Worm (Caenorhabditis elegans) whole organism, midembryonic: ENCODE measurements around the gene far-5.

ENCODE experiments used
- cog-1 ChIP-seq: sonication (generic microtip); optimal IDR thresholded peaks from 2 replicates; lab custom pipeline; 2016; ENCODE audit warnings: missing genetic modification characterization, missing compliant biosample characterization
- flt-1 ChIP-seq: fragments of 200-800 bp; sonication (Bioruptor generic); IDR thresholded peaks from 2 replicates; pipeline ENCODE4 v1.3.6; 2022; ENCODE audit warnings: missing genetic modification characterization, missing compliant biosample characterization
- med-1 ChIP-seq: sonication (generic microtip); optimal IDR thresholded peaks from 2 replicates; lab custom pipeline; 2017; ENCODE audit warnings: missing genetic modification characterization, mild to moderate bottlenecking, missing compliant biosample characterization, antibody characterized with exemption, missing genetic modification reagents; ENCODE audit not compliant: insufficient read depth
- ref-1 ChIP-seq: fragments of 200-800 bp; sonication (Bioruptor generic); conservative IDR thresholded peaks from 2 replicates; pipeline ENCODE4 v1.3.6; 2022; ENCODE audit warnings: missing genetic modification reagents, missing genetic modification characterization, missing compliant biosample characterization

DNA sequence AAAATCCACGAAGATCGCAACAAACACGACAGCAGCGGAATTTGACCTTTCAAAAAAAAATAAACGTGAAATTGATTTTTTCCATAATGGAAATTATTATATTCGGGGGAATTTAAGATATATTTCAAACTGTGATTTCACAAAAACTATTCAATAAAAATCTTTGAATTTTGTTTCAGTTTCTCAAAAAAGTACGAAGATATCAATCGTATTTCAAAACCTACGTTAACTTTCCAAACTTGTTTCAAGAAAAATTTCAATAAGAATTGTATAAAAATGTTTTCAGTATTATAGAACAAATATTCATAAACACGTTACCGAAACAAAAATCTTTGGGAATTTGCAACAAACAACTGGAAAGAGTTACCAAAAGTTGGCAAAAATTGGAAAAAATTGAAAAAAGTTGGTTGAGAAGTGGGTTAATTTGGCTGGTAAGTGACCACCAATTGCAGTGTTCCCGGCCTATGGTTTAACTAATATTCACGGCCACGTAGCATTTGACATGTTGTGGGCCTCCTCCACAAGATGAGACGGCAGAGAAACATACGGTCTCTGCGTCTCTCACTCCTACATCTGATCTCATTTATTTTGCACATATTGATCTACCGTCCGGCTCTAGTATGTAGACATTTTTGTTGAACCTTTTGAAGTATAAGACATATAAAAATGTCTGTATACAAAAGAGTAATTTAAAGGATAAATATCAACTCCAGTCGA lies 44.4 kb upstream of the far-5 start, which contains the start of the genes T16G1.9 and T16G1.18:
- no peak for TF ChIP-seq med-1 (GFP tag; lab: Kevin White, UChicago)
- TF ChIP-seq cog-1: peak; percentile 35
- TF ChIP-seq ref-1 (GFP tag; lab: Robert Waterston, UW): no peak
- no peak for TF ChIP-seq flt-1 (GFP tag; lab: Robert Waterston, UW)
